Fruit fly (Drosophila melanogaster) whole organism: ENCODE measurements around the gene Rpn11.

ENCODE experiments used
- CG8478 ChIP-seq: fragments of >200 bp; optimal IDR thresholded peaks from 2 replicates; lab custom pipeline; 2018; ENCODE audit warnings: inconsistent platforms
- Dll ChIP-seq: fragments of >200 bp; optimal IDR thresholded peaks from 2 replicates; lab custom pipeline; 2017
- EcR ChIP-seq, 2 experiments: fragments of >200 bp; optimal IDR thresholded peaks; 2 replicates each; lab custom pipeline; 2017; ENCODE audit warnings: missing biosample characterization in 2 of 2, missing genetic modification characterization in 2 of 2, missing genetic modification reagents in 2 of 2
- pan ChIP-seq: fragments of >200 bp; optimal IDR thresholded peaks from 2 replicates; lab custom pipeline; 2017
- psq ChIP-seq: fragments of >200 bp; optimal IDR thresholded peaks from 2 replicates; lab custom pipeline; 2017
- usp ChIP-seq: fragments of >200 bp; optimal IDR thresholded peaks from 2 replicates; lab custom pipeline; 2017; ENCODE audit warnings: missing biosample characterization, missing genetic modification characterization, mixed read lengths

Rpn11 gene

DNA sequence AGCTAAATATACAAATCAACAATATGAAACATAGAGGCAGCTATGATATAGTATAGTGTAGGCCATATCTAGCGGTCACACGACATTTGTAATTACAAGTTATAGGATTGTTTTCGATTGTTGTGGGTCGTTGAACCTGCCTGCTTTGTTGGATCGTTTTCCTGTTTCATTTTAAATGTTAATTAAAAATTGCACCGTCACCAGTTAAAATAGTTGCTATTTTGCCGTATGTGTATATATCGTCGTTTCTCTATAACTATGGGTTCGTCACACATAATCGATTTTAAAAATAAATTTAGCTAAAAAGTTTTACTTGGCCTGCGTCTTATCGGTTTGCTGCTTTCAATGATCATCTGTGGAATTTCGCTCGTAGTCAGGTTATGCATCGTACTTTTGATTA is 12.8 kb upstream of the Rpn11 start:
- TF ChIP-seq usp (GFP tag; lab: Kevin White, UChicago) (no peak), Dll (lab: Kevin White, UChicago) (no peak), pan (lab: Kevin White, UChicago) (no peak), EcR (GFP tag; optimal IDR thresholded peaks at IDR 0.05; lab: Kevin White, UChicago) (no peak), CG8478 (lab: Kevin White, UChicago) (no peak), psq (no peak)

DNA sequence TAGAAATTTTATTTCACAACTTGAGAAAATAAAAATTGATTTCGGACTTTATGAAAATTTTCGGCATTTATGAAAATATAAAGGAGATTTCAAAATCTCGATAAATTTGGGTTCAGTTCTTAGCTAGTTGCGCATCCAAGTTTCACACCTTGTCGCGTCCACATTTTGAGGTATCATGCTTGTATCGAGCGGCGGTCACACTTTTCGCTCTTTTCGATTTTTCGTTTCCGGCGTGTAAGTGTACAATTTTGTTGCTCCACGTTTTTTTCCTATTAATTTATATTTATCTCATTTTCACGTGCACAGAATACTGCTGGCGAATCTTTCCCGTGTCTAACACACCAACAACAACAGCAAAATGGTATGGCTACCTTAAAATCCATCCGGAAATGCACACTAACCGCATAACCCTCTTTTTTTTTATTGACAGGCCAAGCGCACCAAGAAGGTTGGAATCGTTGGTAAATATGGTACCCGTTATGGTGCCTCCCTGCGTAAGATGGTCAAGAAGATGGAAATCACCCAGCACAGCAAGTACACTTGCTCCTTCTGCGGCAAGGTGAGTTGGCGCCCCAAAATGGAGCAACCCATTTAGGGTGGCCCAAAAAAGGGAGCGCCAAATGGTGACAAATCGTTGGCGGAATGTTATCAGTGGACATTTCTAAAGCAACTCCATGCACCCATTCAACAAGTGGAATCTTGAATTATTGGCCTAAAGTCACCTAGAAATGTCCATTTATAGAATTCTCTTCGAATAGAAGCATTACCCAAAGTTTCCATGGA is 11.4 kb upstream of the Rpn11 start, which contains the start of gene RpL37A:
TSS of gene RpL37A (plus strand) at position 161 of the 783 bp plus-strand sequence.
- no peak for TF ChIP-seq psq
- TF ChIP-seq EcR (GFP tag; optimal IDR thresholded peaks at IDR 0.05; lab: Kevin White, UChicago), result no peak
- TF ChIP-seq pan (lab: Kevin White, UChicago), result no peak
- no peak for TF ChIP-seq usp (GFP tag; lab: Kevin White, UChicago)
- no peak for TF ChIP-seq Dll (lab: Kevin White, UChicago)
- no peak for TF ChIP-seq CG8478 (lab: Kevin White, UChicago)

DNA sequence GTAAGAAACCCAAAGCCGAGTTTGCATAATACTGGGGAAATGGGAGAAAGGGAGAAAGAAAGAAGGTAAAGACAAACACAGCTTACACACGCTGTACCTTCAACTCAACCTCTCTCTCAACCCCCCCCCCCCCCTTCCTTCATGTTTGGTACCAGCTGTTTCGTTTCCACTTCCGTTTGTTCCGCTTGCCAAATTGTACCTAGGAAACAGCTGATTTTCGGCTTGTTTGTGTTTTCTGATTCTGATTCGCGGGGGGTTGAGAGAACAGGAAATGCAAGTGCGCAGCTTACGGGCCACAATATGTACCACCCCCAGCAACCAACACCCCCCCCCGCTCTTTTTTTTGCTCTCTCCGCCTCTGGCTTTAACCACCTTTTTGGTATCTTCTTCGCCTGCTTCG is 4.3 kb upstream of the Rpn11 start:
- TF ChIP-seq CG8478 (lab: Kevin White, UChicago), result no peak
- TF ChIP-seq Dll (lab: Kevin White, UChicago), result no peak
- no peak for TF ChIP-seq EcR (GFP tag; optimal IDR thresholded peaks at IDR 0.05; lab: Kevin White, UChicago)
- no peak for TF ChIP-seq psq
- TF ChIP-seq pan (lab: Kevin White, UChicago), result no peak
- no peak for TF ChIP-seq usp (GFP tag; lab: Kevin White, UChicago)

DNA sequence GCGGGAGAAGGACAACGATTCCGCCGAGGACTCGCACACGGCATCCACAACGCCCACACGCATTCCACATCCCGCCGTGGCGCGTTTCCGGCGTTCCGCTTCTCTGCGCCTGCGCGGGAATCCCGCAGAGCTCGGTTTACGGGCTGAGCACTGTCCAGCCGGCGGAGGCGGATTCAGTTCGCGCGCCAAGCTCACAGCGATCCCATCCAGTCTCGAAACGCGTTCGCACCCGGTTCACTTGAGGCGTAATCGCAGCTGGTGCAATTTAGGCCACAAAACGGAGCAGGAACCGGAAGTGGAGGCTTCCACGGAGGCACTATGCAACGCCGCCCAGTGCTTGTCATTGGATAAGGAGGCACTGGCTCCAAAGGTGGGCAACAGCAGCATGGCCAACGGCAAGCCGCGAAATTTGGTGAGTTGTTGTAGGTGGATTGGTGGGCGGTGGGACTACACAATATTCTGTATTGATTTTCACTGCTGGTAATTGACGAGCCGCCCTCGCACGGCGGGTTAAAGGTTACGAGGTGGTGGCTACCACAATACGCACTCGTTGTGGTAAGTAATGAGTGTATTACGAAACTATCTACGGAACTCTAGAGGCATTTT is 3.3 kb upstream of the Rpn11 start:
- TF ChIP-seq psq, result no peak
- TF ChIP-seq Dll (lab: Kevin White, UChicago), result no peak
- no peak for TF ChIP-seq EcR (GFP tag; optimal IDR thresholded peaks at IDR 0.05; lab: Kevin White, UChicago)
- no peak for TF ChIP-seq CG8478 (lab: Kevin White, UChicago)
- TF ChIP-seq pan (lab: Kevin White, UChicago), result no peak
- TF ChIP-seq usp (GFP tag; lab: Kevin White, UChicago), result no peak

DNA sequence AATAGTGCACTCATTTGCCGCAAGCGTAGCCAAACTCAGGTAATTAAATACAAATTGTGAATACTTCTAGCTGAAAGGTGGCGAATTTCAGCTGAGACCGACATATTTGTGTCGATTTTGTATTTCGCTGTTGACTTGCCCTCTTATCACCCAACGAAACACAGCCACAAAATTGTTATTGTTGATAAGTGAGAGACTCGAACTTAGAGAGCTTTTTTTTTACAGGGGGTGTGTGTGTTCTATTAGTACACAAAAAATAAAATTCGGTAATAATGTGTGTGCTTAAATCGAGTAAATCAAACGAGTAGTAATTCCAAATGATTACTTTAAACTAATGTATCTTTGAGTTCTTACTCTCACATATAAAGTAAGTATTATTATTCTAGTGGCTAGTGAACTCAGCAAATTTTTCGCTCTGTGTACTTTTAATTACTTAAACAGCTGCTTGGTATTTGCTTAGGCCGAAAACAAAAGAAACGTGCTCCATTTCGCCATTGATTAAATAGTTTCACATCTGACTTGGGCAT is 1.4 kb upstream of the Rpn11 start:
- no peak for TF ChIP-seq usp (GFP tag; lab: Kevin White, UChicago)
- no peak for TF ChIP-seq psq
- TF ChIP-seq pan (lab: Kevin White, UChicago), result no peak
- no peak for TF ChIP-seq CG8478 (lab: Kevin White, UChicago)
- TF ChIP-seq EcR (GFP tag; optimal IDR thresholded peaks at IDR 0.05; lab: Kevin White, UChicago), result no peak
- TF ChIP-seq Dll (lab: Kevin White, UChicago), result no peak

DNA sequence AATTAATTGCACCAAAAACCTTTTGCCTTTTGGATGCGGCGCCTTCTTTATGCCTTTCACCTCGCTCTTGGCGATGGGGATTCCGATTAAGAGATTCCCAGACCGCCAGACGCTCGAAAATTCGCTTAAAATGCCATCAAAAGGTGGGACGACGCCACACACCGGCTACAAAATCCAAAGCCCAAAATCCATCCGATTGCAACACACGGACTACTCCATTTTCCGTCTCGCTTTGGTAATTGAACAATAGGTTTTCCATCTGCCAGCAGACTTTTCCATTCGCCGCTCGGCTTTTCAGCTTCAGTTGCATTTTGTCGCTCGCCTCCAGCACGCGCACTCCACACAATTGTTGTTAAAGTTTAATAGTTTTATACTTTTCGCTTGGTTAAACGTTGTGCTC is 925 bp upstream of the Rpn11 start, which contains the start of gene qtc:
TSS of gene qtc (plus strand) at position 301 of the 400 bp plus-strand sequence.
- no peak for TF ChIP-seq EcR (GFP tag; optimal IDR thresholded peaks at IDR 0.05; lab: Kevin White, UChicago)
- TF ChIP-seq Dll (lab: Kevin White, UChicago), result no peak
- no peak for TF ChIP-seq pan (lab: Kevin White, UChicago)
- TF ChIP-seq CG8478 (lab: Kevin White, UChicago), result no peak
- no peak for TF ChIP-seq usp (GFP tag; lab: Kevin White, UChicago)
- TF ChIP-seq psq, result no peak

DNA sequence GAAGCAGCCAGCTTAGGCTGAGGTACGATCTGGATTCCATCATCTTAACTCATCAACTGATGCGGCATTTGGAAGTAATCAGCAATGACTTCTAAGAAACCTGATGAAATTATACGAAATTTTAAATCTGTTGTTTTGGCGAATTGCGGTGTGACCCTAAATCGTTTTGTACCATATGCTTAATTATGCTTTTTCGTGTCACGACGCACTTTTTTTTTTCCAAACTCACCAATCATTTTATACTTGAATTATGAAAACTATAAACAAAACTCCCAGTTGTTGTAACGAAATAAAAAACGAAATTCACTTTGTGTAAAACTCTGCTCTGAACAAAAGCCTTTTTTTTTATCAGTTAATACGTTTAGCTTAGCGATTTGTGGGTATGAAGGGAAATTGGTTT is 1.5 kb downstream of the Rpn11 start, which contains the start of gene Nepl3:
TSS of gene Nepl3 (minus strand) at position 155 of the 400 bp plus-strand sequence.
- TF ChIP-seq Dll (lab: Kevin White, UChicago), result no peak
- no peak for TF ChIP-seq usp (GFP tag; lab: Kevin White, UChicago)
- TF ChIP-seq CG8478 (lab: Kevin White, UChicago), result no peak
- no peak for TF ChIP-seq psq
- TF ChIP-seq EcR (GFP tag; optimal IDR thresholded peaks at IDR 0.05; lab: Kevin White, UChicago), result no peak
- no peak for TF ChIP-seq pan (lab: Kevin White, UChicago)

DNA sequence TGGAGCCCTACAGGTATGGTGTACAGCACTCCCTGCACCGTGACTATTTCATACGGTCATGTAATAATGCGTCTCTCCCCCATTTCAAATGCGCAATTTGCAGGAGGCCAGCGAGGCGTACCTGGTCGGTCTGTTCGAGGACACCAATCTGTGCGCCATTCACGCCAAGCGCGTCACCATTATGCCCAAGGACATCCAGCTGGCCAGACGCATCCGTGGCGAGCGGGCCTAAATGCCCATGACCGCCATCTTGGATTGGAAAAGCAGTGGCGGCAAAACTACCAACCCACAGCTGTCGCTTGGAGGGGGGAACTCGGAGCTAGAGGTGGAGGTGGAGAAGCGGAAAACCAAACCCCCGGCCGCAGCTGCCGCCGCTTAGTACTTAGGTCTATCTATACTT is 4.1 kb downstream of the Rpn11 start:
- TF ChIP-seq CG8478 (lab: Kevin White, UChicago), result no peak
- no peak for TF ChIP-seq EcR (GFP tag; optimal IDR thresholded peaks at IDR 0.05; lab: Kevin White, UChicago)
- no peak for TF ChIP-seq pan (lab: Kevin White, UChicago)
- no peak for TF ChIP-seq psq
- TF ChIP-seq usp (GFP tag; lab: Kevin White, UChicago), result no peak
- TF ChIP-seq Dll (lab: Kevin White, UChicago), result no peak

DNA sequence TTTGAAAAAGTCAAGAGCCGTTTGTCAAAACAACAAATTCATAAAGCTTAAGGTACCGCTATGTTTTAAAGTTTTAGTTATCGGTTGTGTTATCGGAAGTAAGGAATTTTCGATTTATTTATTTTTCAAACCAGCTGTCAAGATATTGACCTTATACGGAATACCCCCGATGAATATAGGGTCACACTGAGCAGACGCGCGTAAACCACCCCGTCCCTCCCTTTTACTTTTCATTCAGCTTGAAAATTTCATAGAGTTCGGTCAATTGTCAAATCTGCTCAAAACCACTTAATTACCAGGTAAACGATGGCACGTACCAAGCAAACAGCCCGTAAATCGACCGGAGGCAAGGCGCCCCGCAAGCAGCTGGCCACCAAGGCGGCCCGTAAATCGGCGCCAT is 4.6 kb downstream of the Rpn11 start, which contains the start of the genes CG14036 and His3.3A:
TSS of gene CG14036 (minus strand) at position 64 of the 400 bp plus-strand sequence.
TSS of gene His3.3A (plus strand) at position 106 of the 400 bp plus-strand sequence.
- TF ChIP-seq CG8478 (lab: Kevin White, UChicago), result no peak
- TF ChIP-seq usp (GFP tag; lab: Kevin White, UChicago), result no peak
- TF ChIP-seq EcR (GFP tag; optimal IDR thresholded peaks at IDR 0.05; lab: Kevin White, UChicago), result no peak
- TF ChIP-seq psq, result no peak

DNA sequence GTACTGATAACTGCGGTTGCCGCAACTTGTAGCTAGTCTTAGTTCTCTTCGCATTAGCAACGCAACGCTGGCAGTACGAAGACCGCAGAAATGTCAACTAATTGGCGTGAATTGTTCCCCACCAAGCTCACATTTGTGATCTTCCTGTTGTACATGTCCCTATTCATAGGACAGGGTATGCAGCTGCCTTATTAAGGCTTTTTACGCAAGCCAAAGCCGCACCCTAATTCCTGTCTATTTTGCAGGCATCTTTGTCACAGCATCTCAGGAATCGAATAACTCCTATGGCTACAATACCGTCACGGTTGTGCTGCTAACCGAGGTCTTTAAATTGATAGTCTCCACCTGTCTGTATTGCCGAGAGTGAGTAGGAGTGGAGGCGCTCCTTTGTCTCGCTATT is 6.6 kb downstream of the Rpn11 start, which contains the start of gene eIF3h:
TSS of gene eIF3h (minus strand) at position 101 of the 400 bp plus-strand sequence.
- TF ChIP-seq Dll (lab: Kevin White, UChicago) (no peak), psq (no peak), EcR (GFP tag; optimal IDR thresholded peaks at IDR 0.05; lab: Kevin White, UChicago) (no peak)

DNA sequence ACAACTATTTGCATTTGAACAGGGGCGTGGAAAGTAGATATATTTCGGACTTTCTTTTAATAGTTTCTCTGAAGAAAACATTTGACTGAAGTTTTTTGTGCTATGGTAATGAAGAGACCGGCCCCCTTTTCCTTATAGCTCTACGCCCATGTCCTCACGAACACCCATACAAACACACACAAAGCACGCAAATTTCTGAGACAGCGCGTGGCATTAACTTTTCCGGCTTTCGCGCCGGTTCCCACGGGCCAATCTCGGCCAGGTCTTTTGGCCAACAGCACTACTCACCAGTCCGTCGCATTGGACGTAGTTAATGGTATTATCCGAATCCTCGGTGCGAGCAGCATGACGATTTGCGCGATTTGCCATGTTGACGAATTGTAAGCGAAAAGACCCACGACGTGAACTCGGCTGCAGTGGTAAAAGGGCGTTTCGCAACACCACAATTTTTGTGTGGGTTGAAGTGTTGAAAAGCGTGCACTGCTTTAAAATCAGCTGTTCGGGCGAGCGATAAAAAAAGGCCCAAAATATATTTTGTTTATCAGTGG is 7.1 kb downstream of the Rpn11 start, which contains the start of gene senju:
TSS of gene senju (plus strand) at position 477 of the 548 bp plus-strand sequence.
- no peak for TF ChIP-seq pan (lab: Kevin White, UChicago)
- no peak for TF ChIP-seq CG8478 (lab: Kevin White, UChicago)
